Worm (Caenorhabditis elegans): ENCODE data around the gene C34E7.3.

ce11 chrX:12913398-12914071 is 16.5 kb upstream of the C34E7.3 start:
- TF ChIP-seq ztf-29 (GFP tag; IDR thresholded peaks at IDR 0.05) = no peak
- no peak for TF ChIP-seq T22C8.4 (GFP tag; IDR thresholded peaks at IDR 0.05)
- TF ChIP-seq tab-1 (GFP tag; IDR thresholded peaks at IDR 0.05) = no peak
- TF ChIP-seq flt-1 (GFP tag; IDR thresholded peaks at IDR 0.05) = no peak
- TF ChIP-seq med-1 (GFP tag; optimal IDR thresholded peaks at IDR 0.05; ENCODE audit: insufficient read depth) = no peak
- no peak for TF ChIP-seq ref-1 (GFP tag; conservative IDR thresholded peaks at IDR 0.05)
- no peak for TF ChIP-seq klf-2 (GFP tag; conservative IDR thresholded peaks at IDR 0.05)
- no peak for TF ChIP-seq ztf-23 (GFP tag; IDR thresholded peaks at IDR 0.05)
- no peak for TF ChIP-seq cog-1 (tag; optimal IDR thresholded peaks at IDR 0.05)

Data from whole organism, midembryonic.